Worm (Caenorhabditis elegans) whole organism, late embryonic: ENCODE results near the gene pat-4.
A peak's percentile ranks its signal among the peaks of the same experiment; 100 is the strongest.

Source experiments
- C08G9.2 ChIP-seq: sonication (generic microtip); optimal IDR thresholded peaks from 2 replicates; lab custom pipeline; 2016; ENCODE audit warnings: mild to moderate bottlenecking, missing genetic modification characterization, moderate library complexity, missing compliant biosample characterization
- K02D7.2 ChIP-seq: sonication (generic microtip); optimal IDR thresholded peaks from 2 replicates; lab custom pipeline; 2017; ENCODE audit warnings: mild to moderate bottlenecking, missing genetic modification characterization, missing compliant biosample characterization
- K09A11.1 ChIP-seq: sonication (generic microtip); optimal IDR thresholded peaks from 2 replicates; lab custom pipeline; 2017; ENCODE audit warnings: antibody characterized with exemption, mild to moderate bottlenecking, missing genetic modification characterization, missing compliant biosample characterization; ENCODE audit not compliant: insufficient read depth
- T23F11.4 ChIP-seq: fragments of 200-800 bp; sonication (Bioruptor generic); optimal IDR thresholded peaks from 2 replicates; lab custom pipeline; 2018; ENCODE audit warnings: mild to moderate bottlenecking, missing genetic modification characterization, missing compliant biosample characterization
- ceh-14 ChIP-seq: sonication (generic microtip); optimal IDR thresholded peaks from 2 replicates; lab custom pipeline; 2016; ENCODE audit warnings: missing genotype, missing genetic modification characterization, missing compliant biosample characterization
- ceh-18 ChIP-seq: sonication (generic microtip); optimal IDR thresholded peaks from 2 replicates; lab custom pipeline; 2016; ENCODE audit warnings: missing genetic modification characterization, missing compliant biosample characterization
- ceh-19 ChIP-seq: fragments of 200-800 bp; sonication (Bioruptor generic); optimal IDR thresholded peaks from 2 replicates; lab custom pipeline; 2018; ENCODE audit warnings: mild to moderate bottlenecking, missing genetic modification characterization, missing compliant biosample characterization
- ceh-2 ChIP-seq: sonication (generic microtip); optimal IDR thresholded peaks from 2 replicates; lab custom pipeline; 2016; ENCODE audit warnings: missing genotype, missing genetic modification characterization, missing compliant biosample characterization
- ceh-22 ChIP-seq: sonication (generic microtip); optimal IDR thresholded peaks from 2 replicates; lab custom pipeline; 2017; ENCODE audit warnings: missing biosample characterization, missing genetic modification characterization
- ceh-30 ChIP-seq: fragments of 150-350 bp; optimal IDR thresholded peaks from 2 replicates; lab custom pipeline; 2014; ENCODE audit warnings: missing biosample characterization, missing genetic modification characterization
- ceh-31 ChIP-seq: sonication (generic microtip); optimal IDR thresholded peaks from 2 replicates; lab custom pipeline; 2016; ENCODE audit warnings: missing genetic modification characterization, missing compliant biosample characterization
- ceh-34 ChIP-seq: sonication (generic microtip); optimal IDR thresholded peaks from 2 replicates; lab custom pipeline; 2016; ENCODE audit warnings: mild to moderate bottlenecking, missing genetic modification characterization, missing compliant biosample characterization
- ceh-48 ChIP-seq: sonication (generic microtip); optimal IDR thresholded peaks from 2 replicates; lab custom pipeline; 2016; ENCODE audit warnings: missing genetic modification characterization, inconsistent platforms, missing compliant biosample characterization
- dmd-4 ChIP-seq: sonication (generic microtip); optimal IDR thresholded peaks from 2 replicates; lab custom pipeline; 2016; ENCODE audit warnings: borderline replicate concordance, missing genetic modification characterization, missing compliant biosample characterization
- eyg-1 ChIP-seq: sonication (generic microtip); optimal IDR thresholded peaks from 2 replicates; lab custom pipeline; 2016; ENCODE audit warnings: missing genotype, missing genetic modification characterization, missing compliant biosample characterization
- fkh-6 ChIP-seq: sonication (generic microtip); optimal IDR thresholded peaks from 2 replicates; lab custom pipeline; 2016; ENCODE audit warnings: missing genetic modification characterization, missing compliant biosample characterization
- gmeb-2 ChIP-seq: sonication (generic microtip); optimal IDR thresholded peaks from 2 replicates; lab custom pipeline; 2016; ENCODE audit warnings: missing genetic modification characterization, inconsistent platforms, missing compliant biosample characterization
- hlh-15 ChIP-seq: sonication (generic microtip); optimal IDR thresholded peaks from 2 replicates; lab custom pipeline; 2016; ENCODE audit warnings: missing genetic modification characterization, missing compliant biosample characterization
- hlh-6 ChIP-seq: sonication (generic microtip); optimal IDR thresholded peaks from 2 replicates; lab custom pipeline; 2016; ENCODE audit warnings: missing genotype, missing genetic modification characterization, missing compliant biosample characterization
- lin-11 ChIP-seq: fragments of 200-800 bp; sonication (Bioruptor generic); optimal IDR thresholded peaks from 2 replicates; lab custom pipeline; 2018; ENCODE audit warnings: mild to moderate bottlenecking, missing genetic modification characterization, missing compliant biosample characterization
- madf-2 ChIP-seq: sonication (generic microtip); optimal IDR thresholded peaks from 2 replicates; lab custom pipeline; 2017; ENCODE audit warnings: missing genetic modification characterization, missing compliant biosample characterization
- mec-3 ChIP-seq: sonication (generic microtip); optimal IDR thresholded peaks from 2 replicates; lab custom pipeline; 2016; ENCODE audit warnings: borderline replicate concordance, missing genetic modification characterization, missing compliant biosample characterization
- nfya-1 ChIP-seq: sonication (generic microtip); optimal IDR thresholded peaks from 2 replicates; lab custom pipeline; 2017; ENCODE audit warnings: missing genetic modification characterization, mild to moderate bottlenecking, missing compliant biosample characterization, antibody characterized with exemption, moderate library complexity
- nhr-232 ChIP-seq: sonication (generic microtip); optimal IDR thresholded peaks from 2 replicates; lab custom pipeline; 2016; ENCODE audit warnings: missing genetic modification characterization, missing compliant biosample characterization
- npax-4 ChIP-seq: sonication (generic microtip); optimal IDR thresholded peaks from 2 replicates; lab custom pipeline; 2016; ENCODE audit warnings: missing genetic modification characterization, missing compliant biosample characterization
- odd-2 ChIP-seq: sonication (generic microtip); optimal IDR thresholded peaks from 2 replicates; lab custom pipeline; 2017; ENCODE audit warnings: antibody characterized with exemption, mild to moderate bottlenecking, missing genetic modification characterization, missing compliant biosample characterization
- pat-9 ChIP-seq: fragments of 200-800 bp; sonication (Bioruptor generic); optimal IDR thresholded peaks from 2 replicates; lab custom pipeline; 2018; ENCODE audit warnings: mild to moderate bottlenecking, missing genetic modification characterization, moderate library complexity, missing compliant biosample characterization
- pax-1 ChIP-seq: fragments of 150-350 bp; optimal IDR thresholded peaks from 2 replicates; lab custom pipeline; 2014; ENCODE audit warnings: missing biosample characterization, missing genetic modification characterization
- pha-2 ChIP-seq: sonication (generic microtip); optimal IDR thresholded peaks from 2 replicates; lab custom pipeline; 2017; ENCODE audit warnings: mild to moderate bottlenecking, missing genetic modification characterization, missing compliant biosample characterization
- ref-2 ChIP-seq: sonication (generic microtip); optimal IDR thresholded peaks from 2 replicates; lab custom pipeline; 2016; ENCODE audit warnings: missing genetic modification characterization, missing compliant biosample characterization
- rnt-1 ChIP-seq: sonication (generic microtip); optimal IDR thresholded peaks from 2 replicates; lab custom pipeline; 2016; ENCODE audit warnings: missing genetic modification characterization, missing compliant biosample characterization
- sox-2 ChIP-seq: fragments of 200-800 bp; sonication (Bioruptor generic); IDR thresholded peaks from 2 replicates; pipeline ENCODE4 v1.3.6; 2022; ENCODE audit warnings: missing genetic modification reagents, missing genetic modification characterization, missing compliant biosample characterization
- sox-4 ChIP-seq: sonication (generic microtip); optimal IDR thresholded peaks from 2 replicates; lab custom pipeline; 2017; ENCODE audit warnings: mild to moderate bottlenecking, missing genetic modification characterization, inconsistent platforms, missing compliant biosample characterization
- syd-9 ChIP-seq: sonication (generic microtip); optimal IDR thresholded peaks from 2 replicates; lab custom pipeline; 2016; ENCODE audit warnings: mild to moderate bottlenecking, missing genetic modification characterization, moderate library complexity, missing compliant biosample characterization
- tbx-2 ChIP-seq: sonication (generic microtip); optimal IDR thresholded peaks from 2 replicates; lab custom pipeline; 2016; ENCODE audit warnings: missing genetic modification characterization, missing compliant biosample characterization
- tbx-7 ChIP-seq: sonication (generic microtip); optimal IDR thresholded peaks from 2 replicates; lab custom pipeline; 2016; ENCODE audit warnings: missing genotype, missing genetic modification characterization, missing compliant biosample characterization
- ttx-3 ChIP-seq: sonication (generic microtip); optimal IDR thresholded peaks from 2 replicates; lab custom pipeline; 2016; ENCODE audit warnings: missing genetic modification reagents, missing genetic modification characterization, missing compliant biosample characterization
- unc-42 ChIP-seq: sonication (generic microtip); optimal IDR thresholded peaks from 2 replicates; lab custom pipeline; 2016; ENCODE audit warnings: missing genotype, missing genetic modification characterization, missing compliant biosample characterization
- unc-55 ChIP-seq: sonication (generic microtip); optimal IDR thresholded peaks from 2 replicates; lab custom pipeline; 2017; ENCODE audit warnings: missing biosample characterization, missing genetic modification reagents, missing genetic modification characterization
- unc-86 ChIP-seq: sonication (generic microtip); optimal IDR thresholded peaks from 2 replicates; lab custom pipeline; 2016; ENCODE audit warnings: missing genetic modification characterization, missing compliant biosample characterization
- zip-5 ChIP-seq: sonication (generic microtip); optimal IDR thresholded peaks from 2 replicates; lab custom pipeline; 2016; ENCODE audit warnings: missing genetic modification characterization, missing compliant biosample characterization
- ztf-16 ChIP-seq: sonication (generic microtip); optimal IDR thresholded peaks from 2 replicates; lab custom pipeline; 2017; ENCODE audit warnings: missing genetic modification characterization, missing compliant biosample characterization

Gene pat-4

DNA sequence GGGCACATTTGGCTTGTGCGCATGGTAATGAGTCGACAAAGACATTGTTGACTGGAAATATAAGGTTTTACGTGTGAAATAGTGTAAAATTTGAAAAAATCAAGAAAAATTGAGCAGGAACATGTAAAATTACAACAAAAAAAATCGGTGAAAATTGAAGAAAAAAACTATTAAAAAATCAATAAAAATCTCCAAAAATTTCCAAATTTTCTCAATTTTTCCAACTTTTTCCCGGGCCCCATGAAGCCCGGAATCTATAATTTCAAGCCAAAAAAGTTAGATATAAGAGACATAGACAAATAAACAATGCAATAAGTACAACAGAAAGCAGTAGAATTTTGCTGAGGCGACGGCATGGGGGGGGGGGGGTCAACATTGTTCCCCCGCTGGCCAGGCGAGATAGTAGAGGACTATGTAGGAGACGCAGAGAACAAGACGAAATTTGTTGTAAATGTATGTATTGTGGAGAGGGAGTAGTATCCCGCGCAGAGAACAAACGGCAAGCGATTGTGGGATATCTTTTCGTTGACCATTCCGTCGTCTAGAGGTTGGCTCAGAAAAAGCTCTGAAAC lies at the start of gene pat-4:
Gene pat-4, minus strand, starts transcription at position 51 of the 572 bp plus-strand sequence.
- no peak for TF ChIP-seq ceh-48 (tag; lab: Kevin White, UChicago)
- peak; percentile 45 for TF ChIP-seq ref-2 (tag; lab: Kevin White, UChicago)
- TF ChIP-seq tbx-7 (tag; lab: Kevin White, UChicago) = no peak
- no peak for TF ChIP-seq gmeb-2 (tag; lab: Kevin White, UChicago)
- TF ChIP-seq odd-2 (tag; lab: Kevin White, UChicago) = no peak
- TF ChIP-seq tbx-2 (tag; lab: Kevin White, UChicago) = peak; percentile 51
- peak; percentile 55 for TF ChIP-seq hlh-6
- TF ChIP-seq sox-2 (GFP tag; lab: Robert Waterston, UW) = peak; percentile 48
- no peak for TF ChIP-seq npax-4 (tag; lab: Kevin White, UChicago)
- TF ChIP-seq rnt-1 = peak; percentile 3
- no peak for TF ChIP-seq K02D7.2 (tag; lab: Kevin White, UChicago)
- no peak for TF ChIP-seq unc-55 (GFP tag; lab: Kevin White, UChicago)
- no peak for TF ChIP-seq ceh-30 (tag; lab: Kevin White, UChicago)
- TF ChIP-seq nfya-1 (tag; lab: Kevin White, UChicago) = peak; percentile 24
- no peak for TF ChIP-seq madf-2 (tag; lab: Kevin White, UChicago)
- peak; percentile 16 for TF ChIP-seq ceh-2 (tag; lab: Kevin White, UChicago)
- TF ChIP-seq ceh-19 (GFP tag; lab: Kevin White, UChicago) = peak; percentile 53
- no peak for TF ChIP-seq ztf-16 (tag; lab: Kevin White, UChicago)
- peak; percentile 59 for TF ChIP-seq ceh-34 (tag; lab: Kevin White, UChicago)

- TF ChIP-seq unc-42 (tag; lab: Kevin White, UChicago) (no peak), ceh-31 (tag; lab: Kevin White, UChicago) (no peak), syd-9 (tag; lab: Kevin White, UChicago) (no peak), tbx-7 (tag; lab: Kevin White, UChicago) (no peak), T23F11.4 (no peak), ceh-14 (tag; lab: Kevin White, UChicago) (no peak), ceh-19 (GFP tag; lab: Kevin White, UChicago) (no peak), zip-5 (no peak), hlh-15 (tag; lab: Kevin White, UChicago) (no peak), sox-4 (tag; lab: Kevin White, UChicago) (no peak), dmd-4 (tag; lab: Kevin White, UChicago) (no peak)
Observed at ce11 chrIII:143121-143520, 48.5 kb upstream of the pat-4 start, which contains the start of gene fbxb-82. TSS of gene fbxb-82 (minus strand) at chrIII:143221.

DNA sequence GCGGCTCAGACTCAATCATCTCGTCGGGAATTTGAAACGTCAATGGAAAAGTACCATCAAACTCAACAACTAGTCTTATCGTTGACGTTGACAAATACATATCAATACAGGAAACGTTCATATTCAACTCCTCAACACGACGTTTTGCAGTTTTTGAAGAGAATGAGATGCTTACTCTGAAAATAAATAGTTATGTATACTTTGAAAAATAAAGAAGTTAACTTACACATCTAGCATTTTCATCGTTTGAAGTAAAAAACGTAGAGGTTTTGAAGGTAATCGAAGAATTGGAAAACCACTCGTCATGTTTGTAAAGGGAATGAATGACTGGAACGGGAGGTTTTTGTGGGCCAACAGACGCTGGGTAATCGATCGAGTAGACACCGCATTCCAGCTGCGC lies 46.3 kb upstream of the pat-4 start, which contains the start of gene fbxb-81:
Gene fbxb-81, minus strand, starts transcription at position 314 of the 400 bp plus-strand sequence.
- TF ChIP-seq nfya-1 (tag; lab: Kevin White, UChicago) (no peak), ceh-18 (no peak), pha-2 (tag; lab: Kevin White, UChicago) (no peak), ceh-19 (GFP tag; lab: Kevin White, UChicago) (no peak), nhr-232 (tag; lab: Kevin White, UChicago) (no peak), C08G9.2 (tag; lab: Kevin White, UChicago) (no peak), lin-11 (tag; lab: Kevin White, UChicago) (no peak), unc-55 (GFP tag; lab: Kevin White, UChicago) (no peak)

- TF ChIP-seq pha-2 (tag; lab: Kevin White, UChicago) (no peak), fkh-6 (tag; lab: Kevin White, UChicago) (no peak), eyg-1 (tag; lab: Kevin White, UChicago) (no peak), ttx-3 (tag; lab: Kevin White, UChicago) (no peak), ceh-22 (tag; lab: Kevin White, UChicago) (no peak), hlh-6 (no peak), K02D7.2 (tag; lab: Kevin White, UChicago) (no peak), ref-2 (tag; lab: Kevin White, UChicago) (no peak), gmeb-2 (tag; lab: Kevin White, UChicago) (no peak), pat-9 (no peak), pax-1 (tag; lab: Kevin White, UChicago) (no peak), nhr-232 (tag; lab: Kevin White, UChicago) (no peak), unc-42 (tag; lab: Kevin White, UChicago) (no peak), T23F11.4 (no peak), K09A11.1 (tag; lab: Kevin White, UChicago) (no peak), mec-3 (no peak), ceh-2 (tag; lab: Kevin White, UChicago) (no peak), ceh-30 (tag; lab: Kevin White, UChicago) (no peak), unc-86 (tag; lab: Kevin White, UChicago) (no peak), C08G9.2 (tag; lab: Kevin White, UChicago) (no peak)
Observed at ce11 chrIII:134194-134593, 39.6 kb upstream of the pat-4 start, which contains the start of gene pals-25. TSS of gene pals-25 (plus strand) at chrIII:134494.
